Worm (Caenorhabditis elegans): ENCODE results near the gene gphr-2.

- TF ChIP-seq rnt-1 (tag; optimal IDR thresholded peaks at IDR 0.05) (no peak), fkh-10 (GFP tag; optimal IDR thresholded peaks at IDR 0.05) (no peak), pha-4 (tag; optimal IDR thresholded peaks at IDR 0.05) (no peak), ceh-18 (tag; optimal IDR thresholded peaks at IDR 0.05) (no peak), pag-3 (tag; optimal IDR thresholded peaks at IDR 0.05; ENCODE audit: borderline replicate concordance) (no peak)
Observed at ce11 chrX:14313627-14314026, 6.1 kb upstream of the gphr-2 start, which contains the start of gene prx-1.
